Worm (Caenorhabditis elegans): ENCODE results near the gene ddi-1.

ddi-1 gene

ce11 chrIV:6555388-6556330 is 33.0 kb downstream of the ddi-1 start, which contains the start of gene paqr-1 (continued):
- TF ChIP-seq mdl-1 (tag; optimal IDR thresholded peaks at IDR 0.05): peak in 1 of 2 experiments; percentile 40
- TF ChIP-seq gmeb-1 (tag; optimal IDR thresholded peaks at IDR 0.05): peak; percentile 36
- TF ChIP-seq alr-1 (tag; optimal IDR thresholded peaks at IDR 0.05): no peak
- TF ChIP-seq ama-1 (optimal IDR thresholded peaks at IDR 0.05): no peak
- TF ChIP-seq aly-2 (tag; optimal IDR thresholded peaks at IDR 0.05): no peak
- TF ChIP-seq zag-1 (tag; optimal IDR thresholded peaks at IDR 0.05): no peak

ce11 chrIV:6556624-6557368 is 34.1 kb downstream of the ddi-1 start, which contains the start of gene try-3:
TSS of gene try-3 (plus strand) at chrIV:6557155.
- TF ChIP-seq C34F6.9 (tag; optimal IDR thresholded peaks at IDR 0.05): peak; percentile 77
- TF ChIP-seq nhr-25 (tag; optimal IDR thresholded peaks at IDR 0.05): peak; percentile 19
- TF ChIP-seq crh-2 (tag; optimal IDR thresholded peaks at IDR 0.05): peak; percentile 78
- TF ChIP-seq unc-55 (GFP tag; optimal IDR thresholded peaks at IDR 0.05): peak; percentile 69
- TF ChIP-seq Y55F3AM.14 (GFP tag; optimal IDR thresholded peaks at IDR 0.05): peak; percentile 24
- TF ChIP-seq skn-1 (tag; optimal IDR thresholded peaks at IDR 0.05): no peak
- TF ChIP-seq nhr-10 (tag; optimal IDR thresholded peaks at IDR 0.05): no peak
- peak; percentile 61 for TF ChIP-seq F13H6.1 (tag; optimal IDR thresholded peaks at IDR 0.05)
- peak; percentile 26 for TF ChIP-seq zag-1 (tag; optimal IDR thresholded peaks at IDR 0.05)
- no peak for TF ChIP-seq ceh-82 (tag; optimal IDR thresholded peaks at IDR 0.05)
- peak; percentile 64 for TF ChIP-seq sma-3 (GFP tag; optimal IDR thresholded peaks at IDR 0.05)
- TF ChIP-seq ztf-11 (tag; optimal IDR thresholded peaks at IDR 0.05): no peak
- TF ChIP-seq nhr-129 (tag; optimal IDR thresholded peaks at IDR 0.05): peak; percentile 73
- no peak for TF ChIP-seq snpc-4 (tag; optimal IDR thresholded peaks at IDR 0.05)
- TF ChIP-seq aly-2 (tag; optimal IDR thresholded peaks at IDR 0.05): no peak
- no peak for TF ChIP-seq unc-39 (tag; optimal IDR thresholded peaks at IDR 0.05)
- peak; percentile 72 for TF ChIP-seq lin-13 (GFP tag; optimal IDR thresholded peaks at IDR 0.05)
- peak; percentile 15 for TF ChIP-seq nhr-21 (tag; optimal IDR thresholded peaks at IDR 0.05)
- TF ChIP-seq lsy-2 (tag; optimal IDR thresholded peaks at IDR 0.05): peak; percentile 44 to 70
- peak; percentile 33 for TF ChIP-seq fos-1 (tag; optimal IDR thresholded peaks at IDR 0.05)
- TF ChIP-seq unc-62 (GFP tag; optimal IDR thresholded peaks at IDR 0.05): no peak
- TF ChIP-seq nhr-23 (tag; optimal IDR thresholded peaks at IDR 0.05): no peak
- TF ChIP-seq nhr-12 (tag; optimal IDR thresholded peaks at IDR 0.05): no peak
- TF ChIP-seq lin-11 (tag; optimal IDR thresholded peaks at IDR 0.05): peak; percentile 56
- no peak for TF ChIP-seq elt-1 (tag; optimal IDR thresholded peaks at IDR 0.05)
- no peak for TF ChIP-seq peb-1 (tag; optimal IDR thresholded peaks at IDR 0.05)
- no peak for TF ChIP-seq ama-1 (optimal IDR thresholded peaks at IDR 0.05)
- no peak for TF ChIP-seq nhr-77 (tag; optimal IDR thresholded peaks at IDR 0.05)
- peak in 1 of 2 experiments; percentile 60 for TF ChIP-seq mdl-1 (tag; optimal IDR thresholded peaks at IDR 0.05)
- no peak for TF ChIP-seq dmd-4 (tag; optimal IDR thresholded peaks at IDR 0.05)
- no peak for TF ChIP-seq alr-1 (tag; optimal IDR thresholded peaks at IDR 0.05)
- TF ChIP-seq blmp-1 (tag; optimal IDR thresholded peaks at IDR 0.05; ENCODE audit: insufficient read depth): peak; percentile 12
- TF ChIP-seq mab-5 (tag; optimal IDR thresholded peaks at IDR 0.05): no peak
- TF ChIP-seq egl-27 (tag; optimal IDR thresholded peaks at IDR 0.05): peak; percentile 21
- TF ChIP-seq ztf-4 (tag; optimal IDR thresholded peaks at IDR 0.05): peak; percentile 34
- TF ChIP-seq elt-3 (tag; optimal IDR thresholded peaks at IDR 0.05): no peak
- peak; percentile 70 for TF ChIP-seq sma-9 (GFP tag; optimal IDR thresholded peaks at IDR 0.05)
- no peak for TF ChIP-seq sma-9 (tag; optimal IDR thresholded peaks at IDR 0.05)
- TF ChIP-seq nhr-11 (tag; optimal IDR thresholded peaks at IDR 0.05): no peak
- TF ChIP-seq nhr-237 (tag; optimal IDR thresholded peaks at IDR 0.05): no peak
- no peak for TF ChIP-seq nhr-6 (tag; optimal IDR thresholded peaks at IDR 0.05)
- no peak for TF ChIP-seq ZK546.5 (tag; optimal IDR thresholded peaks at IDR 0.05)
- peak; percentile 56 for TF ChIP-seq gmeb-1 (tag; optimal IDR thresholded peaks at IDR 0.05)
